Fruit fly (Drosophila melanogaster): ENCODE results near the gene Adk2.

The Adk2 gene

dm6 chr3L:13030055-13030634 is 7.7 kb upstream of the Adk2 start (continued):
- TF ChIP-seq Gug (GFP tag; IDR thresholded peaks at IDR 0.05): no peak
- TF ChIP-seq abd-A (tag; optimal IDR thresholded peaks at IDR 0.05): peak; percentile 37
- peak; percentile 53 for TF ChIP-seq gem (tag; optimal IDR thresholded peaks at IDR 0.05)
- no peak for TF ChIP-seq CG15073 (GFP tag; optimal IDR thresholded peaks at IDR 0.05)
- TF ChIP-seq CG11723 (GFP tag; optimal IDR thresholded peaks at IDR 0.05): no peak
- no peak for TF ChIP-seq pb (GFP tag; optimal IDR thresholded peaks at IDR 0.05)
- no peak for TF ChIP-seq odd (GFP tag; optimal IDR thresholded peaks at IDR 0.05)
- no peak for TF ChIP-seq eyg (GFP tag; optimal IDR thresholded peaks at IDR 0.05)
- TF ChIP-seq CG1603 (tag; optimal IDR thresholded peaks at IDR 0.05): peak; percentile 37
- TF ChIP-seq CG17361 (GFP tag; IDR thresholded peaks at IDR 0.05): 0 out of 3 replicates have a peak, but pooled peaks have one; percentile 35
- no peak for TF ChIP-seq BEAF-32 (GFP tag; optimal IDR thresholded peaks at IDR 0.05)
- no peak for TF ChIP-seq GATAe (GFP tag; conservative IDR thresholded peaks at IDR 0.05)
- no peak for TF ChIP-seq pan (optimal IDR thresholded peaks at IDR 0.05)
- peak in 1 of 2 experiments; percentile 53 for TF ChIP-seq pan (GFP tag; optimal IDR thresholded peaks at IDR 0.05 in 1 of 2, IDR thresholded peaks at IDR 0.05 in 1 of 2)
- no peak for TF ChIP-seq bab2 (GFP tag; optimal IDR thresholded peaks at IDR 0.05)
- TF ChIP-seq al (GFP tag; IDR thresholded peaks at IDR 0.05): no peak
- no peak for TF ChIP-seq maf-S (GFP tag; optimal IDR thresholded peaks at IDR 0.05)
- TF ChIP-seq Ets97D (GFP tag; optimal IDR thresholded peaks at IDR 0.05): no peak
- no peak for TF ChIP-seq CG17186 (GFP tag; optimal IDR thresholded peaks at IDR 0.05)
- no peak for TF ChIP-seq CG34224 (GFP tag; IDR thresholded peaks at IDR 0.05; ENCODE audit: partially characterized antibody)
- TF ChIP-seq Oaz (GFP tag; IDR thresholded peaks at IDR 0.05): 0 out of 2 replicates have a peak, but pooled peaks have one; percentile 26
- no peak for TF ChIP-seq Ptx1 (GFP tag; IDR thresholded peaks at IDR 0.05)
- peak; percentile 11 for TF ChIP-seq az2 (GFP tag; optimal IDR thresholded peaks at IDR 0.05)
- TF ChIP-seq sc (optimal IDR thresholded peaks at IDR 0.05): no peak
- no peak for TF ChIP-seq sc (GFP tag; optimal IDR thresholded peaks at IDR 0.05)
- TF ChIP-seq jing (GFP tag; optimal IDR thresholded peaks at IDR 0.05): peak; percentile 2
- TF ChIP-seq ftz-f1 (GFP tag; optimal IDR thresholded peaks at IDR 0.05): no peak
- no peak for TF ChIP-seq CG11398 (GFP tag; optimal IDR thresholded peaks at IDR 0.05)
- no peak for TF ChIP-seq CG17912 (GFP tag; optimal IDR thresholded peaks at IDR 0.05)
- peak; percentile 37 for TF ChIP-seq CG30403 (GFP tag; optimal IDR thresholded peaks at IDR 0.05)
- TF ChIP-seq Ravus (GFP tag; IDR thresholded peaks at IDR 0.05): no peak
- TF ChIP-seq z (GFP tag; IDR thresholded peaks at IDR 0.05): no peak
- TF ChIP-seq Drgx (GFP tag; IDR thresholded peaks at IDR 0.05): no peak
- no peak for TF ChIP-seq stc (GFP tag; IDR thresholded peaks at IDR 0.05)
- TF ChIP-seq run (tag; optimal IDR thresholded peaks at IDR 0.05): no peak
- no peak for TF ChIP-seq ro (GFP tag; IDR thresholded peaks at IDR 0.05)
- TF ChIP-seq Rfx (GFP tag; IDR thresholded peaks at IDR 0.05): peak; percentile 22; the same call in 1 of the 2 replicates
- no peak for TF ChIP-seq CG13775 (GFP tag; optimal IDR thresholded peaks at IDR 0.05)
- TF ChIP-seq CG11093 (GFP tag; IDR thresholded peaks at IDR 0.05): no peak
- no peak for TF ChIP-seq stwl (tag; optimal IDR thresholded peaks at IDR 0.05)
- peak; percentile 12 for TF ChIP-seq Chrac-16 (GFP tag; optimal IDR thresholded peaks at IDR 0.05)
- TF ChIP-seq CG13296 (GFP tag; optimal IDR thresholded peaks at IDR 0.05): no peak
- TF ChIP-seq CG1233 (GFP tag; optimal IDR thresholded peaks at IDR 0.05): no peak
- peak; percentile 25 for TF ChIP-seq unpg (GFP tag; optimal IDR thresholded peaks at IDR 0.05)
- TF ChIP-seq CG2120 (GFP tag; optimal IDR thresholded peaks at IDR 0.05): peak; percentile 22
- TF ChIP-seq CG4730 (GFP tag; IDR thresholded peaks at IDR 0.05): no peak
- no peak for TF ChIP-seq CG30020 (tag; optimal IDR thresholded peaks at IDR 0.05)
- no peak for TF ChIP-seq gfzf (GFP tag; optimal IDR thresholded peaks at IDR 0.05)
- no peak for TF ChIP-seq CG14965 (GFP tag; optimal IDR thresholded peaks at IDR 0.05; ENCODE audit: borderline replicate concordance)
- TF ChIP-seq NfI (GFP tag; optimal IDR thresholded peaks at IDR 0.05): peak; percentile 7
- TF ChIP-seq MESR4 (GFP tag; optimal IDR thresholded peaks at IDR 0.05): no peak
- TF ChIP-seq Ssrp (tag; optimal IDR thresholded peaks at IDR 0.05): peak; percentile 1
